Worm (Caenorhabditis elegans) whole organism, L3 larva: ENCODE results near the gene gst-39.

Source experiments
- eor-1 ChIP-seq, 2 experiments: fragments of 150-350 bp; optimal IDR thresholded peaks; 2 replicates each; lab custom pipeline; 2014 to 2018; ENCODE audit warnings: missing biosample characterization in 2 of 2, missing genetic modification characterization in 2 of 2
- nhr-77 ChIP-seq: fragments of 150-350 bp; optimal IDR thresholded peaks from 2 replicates; lab custom pipeline; 2014; ENCODE audit warnings: missing biosample characterization, missing genetic modification characterization
- skn-1 ChIP-seq: fragments of 150-350 bp; optimal IDR thresholded peaks from 2 replicates; lab custom pipeline; 2014; ENCODE audit warnings: missing biosample characterization, missing genetic modification characterization
- ztf-11 ChIP-seq: fragments of 150-350 bp; optimal IDR thresholded peaks from 2 replicates; lab custom pipeline; 2014; ENCODE audit warnings: missing biosample characterization, missing genetic modification characterization

DNA sequence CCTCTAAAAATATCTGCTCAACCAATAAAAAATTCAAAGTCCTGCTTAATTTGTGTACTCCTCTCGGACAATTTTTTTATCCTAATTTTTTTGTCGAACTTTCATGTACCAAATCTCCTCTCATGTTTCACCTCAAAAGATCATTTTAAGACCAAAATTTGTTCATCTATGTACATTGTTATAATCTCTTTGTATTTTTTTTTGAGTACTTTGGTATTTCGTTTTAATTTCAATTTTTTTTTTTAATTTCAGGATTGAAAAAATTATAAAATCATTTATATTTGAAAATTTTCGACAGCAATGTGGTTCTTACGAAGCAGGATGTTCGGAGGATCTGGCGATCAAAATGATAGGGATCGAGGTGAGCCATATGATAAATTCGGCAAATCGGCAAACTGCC, 24.7 kb upstream of the gst-39 start, which contains the start of gene spsb-1:
- TF ChIP-seq nhr-77 (tag; lab: Kevin White, UChicago): no peak
- TF ChIP-seq skn-1 (tag; lab: Kevin White, UChicago): no peak
- TF ChIP-seq eor-1 (tag; optimal IDR thresholded peaks at IDR 0.05; lab: Kevin White, UChicago): no peak
- TF ChIP-seq ztf-11 (tag; lab: Kevin White, UChicago): no peak
